Worm (Caenorhabditis elegans) whole organism, late embryonic: ENCODE measurements around the gene str-206.
A peak's percentile ranks its signal among the peaks of the same experiment; 100 is the strongest.

Experiments
- C08G9.2 ChIP-seq: sonication (generic microtip); optimal IDR thresholded peaks from 2 replicates; lab custom pipeline; 2016; ENCODE audit warnings: mild to moderate bottlenecking, missing genetic modification characterization, moderate library complexity, missing compliant biosample characterization
- C38D4.7 ChIP-seq: fragments of 200-800 bp; sonication (Bioruptor generic); optimal IDR thresholded peaks from 2 replicates; lab custom pipeline; 2018; ENCODE audit warnings: mild to moderate bottlenecking, missing genetic modification characterization, moderate library complexity, missing compliant biosample characterization
- F13H6.1 ChIP-seq: sonication (generic microtip); optimal IDR thresholded peaks from 2 replicates; lab custom pipeline; 2016; ENCODE audit warnings: missing genetic modification characterization, missing compliant biosample characterization
- K09A11.1 ChIP-seq: sonication (generic microtip); optimal IDR thresholded peaks from 2 replicates; lab custom pipeline; 2017; ENCODE audit warnings: antibody characterized with exemption, mild to moderate bottlenecking, missing genetic modification characterization, missing compliant biosample characterization; ENCODE audit not compliant: insufficient read depth
- T23F11.4 ChIP-seq: fragments of 200-800 bp; sonication (Bioruptor generic); optimal IDR thresholded peaks from 2 replicates; lab custom pipeline; 2018; ENCODE audit warnings: mild to moderate bottlenecking, missing genetic modification characterization, missing compliant biosample characterization
- Y22D7AL.16 ChIP-seq: sonication (generic microtip); optimal IDR thresholded peaks from 2 replicates; lab custom pipeline; 2016; ENCODE audit warnings: missing genetic modification characterization, missing compliant biosample characterization
- ahr-1 ChIP-seq: sonication (generic microtip); optimal IDR thresholded peaks from 2 replicates; lab custom pipeline; 2016; ENCODE audit warnings: missing genetic modification characterization, missing compliant biosample characterization
- ama-1 ChIP-seq: fragments of 150-350 bp; optimal IDR thresholded peaks from 2 replicates; lab custom pipeline; 2014
- ceh-14 ChIP-seq: sonication (generic microtip); optimal IDR thresholded peaks from 2 replicates; lab custom pipeline; 2016; ENCODE audit warnings: missing genotype, missing genetic modification characterization, missing compliant biosample characterization
- ceh-24 ChIP-seq: sonication (generic microtip); optimal IDR thresholded peaks from 2 replicates; lab custom pipeline; 2016; ENCODE audit warnings: mild to moderate bottlenecking, missing genetic modification characterization, missing compliant biosample characterization
- ceh-34 ChIP-seq: sonication (generic microtip); optimal IDR thresholded peaks from 2 replicates; lab custom pipeline; 2016; ENCODE audit warnings: mild to moderate bottlenecking, missing genetic modification characterization, missing compliant biosample characterization
- ceh-45 ChIP-seq: fragments of 200-800 bp; sonication (Bioruptor generic); IDR thresholded peaks from 2 replicates; pipeline ENCODE4 v1.3.6; 2022; ENCODE audit warnings: missing genetic modification reagents, missing genetic modification characterization, missing compliant biosample characterization
- ceh-6 ChIP-seq: fragments of 200-800 bp; sonication (Bioruptor generic); optimal IDR thresholded peaks from 2 replicates; lab custom pipeline; 2018; ENCODE audit warnings: mild to moderate bottlenecking, missing genetic modification characterization, missing compliant biosample characterization
- che-1 ChIP-seq: sonication (generic microtip); optimal IDR thresholded peaks from 2 replicates; lab custom pipeline; 2016; ENCODE audit warnings: mild to moderate bottlenecking, missing genetic modification characterization, missing compliant biosample characterization
- dmd-4 ChIP-seq: sonication (generic microtip); optimal IDR thresholded peaks from 2 replicates; lab custom pipeline; 2016; ENCODE audit warnings: borderline replicate concordance, missing genetic modification characterization, missing compliant biosample characterization
- elt-2 ChIP-seq: sonication (generic microtip); optimal IDR thresholded peaks from 2 replicates; lab custom pipeline; 2016; ENCODE audit warnings: missing genetic modification reagents, missing genetic modification characterization, missing compliant biosample characterization
- fkh-6 ChIP-seq: sonication (generic microtip); optimal IDR thresholded peaks from 2 replicates; lab custom pipeline; 2016; ENCODE audit warnings: missing genetic modification characterization, missing compliant biosample characterization
- gmeb-2 ChIP-seq: sonication (generic microtip); optimal IDR thresholded peaks from 2 replicates; lab custom pipeline; 2016; ENCODE audit warnings: missing genetic modification characterization, inconsistent platforms, missing compliant biosample characterization
- hlh-6 ChIP-seq: sonication (generic microtip); optimal IDR thresholded peaks from 2 replicates; lab custom pipeline; 2016; ENCODE audit warnings: missing genotype, missing genetic modification characterization, missing compliant biosample characterization
- hlh-8 ChIP-seq: sonication (generic microtip); optimal IDR thresholded peaks from 2 replicates; lab custom pipeline; 2016; ENCODE audit warnings: missing genotype, missing genetic modification characterization, missing compliant biosample characterization
- madf-2 ChIP-seq: sonication (generic microtip); optimal IDR thresholded peaks from 2 replicates; lab custom pipeline; 2017; ENCODE audit warnings: missing genetic modification characterization, missing compliant biosample characterization
- mec-3 ChIP-seq: sonication (generic microtip); optimal IDR thresholded peaks from 2 replicates; lab custom pipeline; 2016; ENCODE audit warnings: borderline replicate concordance, missing genetic modification characterization, missing compliant biosample characterization
- nfya-1 ChIP-seq: sonication (generic microtip); optimal IDR thresholded peaks from 2 replicates; lab custom pipeline; 2017; ENCODE audit warnings: missing genetic modification characterization, mild to moderate bottlenecking, missing compliant biosample characterization, antibody characterized with exemption, moderate library complexity
- nhr-11 ChIP-seq: fragments of 150-350 bp; optimal IDR thresholded peaks from 2 replicates; lab custom pipeline; 2014; ENCODE audit warnings: missing biosample characterization, missing genetic modification characterization
- nhr-232 ChIP-seq: sonication (generic microtip); optimal IDR thresholded peaks from 2 replicates; lab custom pipeline; 2016; ENCODE audit warnings: missing genetic modification characterization, missing compliant biosample characterization
- npax-4 ChIP-seq: sonication (generic microtip); optimal IDR thresholded peaks from 2 replicates; lab custom pipeline; 2016; ENCODE audit warnings: missing genetic modification characterization, missing compliant biosample characterization
- odd-2 ChIP-seq: sonication (generic microtip); optimal IDR thresholded peaks from 2 replicates; lab custom pipeline; 2017; ENCODE audit warnings: antibody characterized with exemption, mild to moderate bottlenecking, missing genetic modification characterization, missing compliant biosample characterization
- pag-3 ChIP-seq: sonication (generic microtip); optimal IDR thresholded peaks from 2 replicates; lab custom pipeline; 2016; ENCODE audit warnings: missing compliant biosample characterization, missing genetic modification characterization, borderline replicate concordance
- pqm-1 ChIP-seq: sonication (generic microtip); optimal IDR thresholded peaks from 2 replicates; lab custom pipeline; 2016; ENCODE audit warnings: missing genetic modification characterization, missing compliant biosample characterization
- ref-2 ChIP-seq: sonication (generic microtip); optimal IDR thresholded peaks from 2 replicates; lab custom pipeline; 2016; ENCODE audit warnings: missing genetic modification characterization, missing compliant biosample characterization
- rnt-1 ChIP-seq: sonication (generic microtip); optimal IDR thresholded peaks from 2 replicates; lab custom pipeline; 2016; ENCODE audit warnings: missing genetic modification characterization, missing compliant biosample characterization
- sdc-2 ChIP-seq: sonication (generic microtip); optimal IDR thresholded peaks from 2 replicates; lab custom pipeline; 2016; ENCODE audit warnings: missing genotype, missing genetic modification characterization, missing compliant biosample characterization
- sox-4 ChIP-seq: sonication (generic microtip); optimal IDR thresholded peaks from 2 replicates; lab custom pipeline; 2017; ENCODE audit warnings: mild to moderate bottlenecking, missing genetic modification characterization, inconsistent platforms, missing compliant biosample characterization
- tbx-2 ChIP-seq: sonication (generic microtip); optimal IDR thresholded peaks from 2 replicates; lab custom pipeline; 2016; ENCODE audit warnings: missing genetic modification characterization, missing compliant biosample characterization
- tbx-7 ChIP-seq: sonication (generic microtip); optimal IDR thresholded peaks from 2 replicates; lab custom pipeline; 2016; ENCODE audit warnings: missing genotype, missing genetic modification characterization, missing compliant biosample characterization
- unc-3 ChIP-seq, 2 experiments: fragments of 200-800 bp in 1 of 2; sonication (Bioruptor generic) in 1 of 2; sonication (generic microtip) in 1 of 2; conservative IDR thresholded peaks in 1 of 2; optimal IDR thresholded peaks in 1 of 2; 2 replicates each; pipeline versions ENCODE4 v1.3.6 to Lab custom; 2016 to 2022; ENCODE audit warnings: missing compliant biosample characterization in 2 of 2, missing genetic modification characterization in 2 of 2, missing genetic modification reagents in 1 of 2
- unc-55 ChIP-seq: sonication (generic microtip); optimal IDR thresholded peaks from 2 replicates; lab custom pipeline; 2017; ENCODE audit warnings: missing biosample characterization, missing genetic modification reagents, missing genetic modification characterization
- unc-86 ChIP-seq: sonication (generic microtip); optimal IDR thresholded peaks from 2 replicates; lab custom pipeline; 2016; ENCODE audit warnings: missing genetic modification characterization, missing compliant biosample characterization
- zip-5 ChIP-seq: sonication (generic microtip); optimal IDR thresholded peaks from 2 replicates; lab custom pipeline; 2016; ENCODE audit warnings: missing genetic modification characterization, missing compliant biosample characterization
- ztf-16 ChIP-seq: sonication (generic microtip); optimal IDR thresholded peaks from 2 replicates; lab custom pipeline; 2017; ENCODE audit warnings: missing genetic modification characterization, missing compliant biosample characterization

str-206 gene

DNA sequence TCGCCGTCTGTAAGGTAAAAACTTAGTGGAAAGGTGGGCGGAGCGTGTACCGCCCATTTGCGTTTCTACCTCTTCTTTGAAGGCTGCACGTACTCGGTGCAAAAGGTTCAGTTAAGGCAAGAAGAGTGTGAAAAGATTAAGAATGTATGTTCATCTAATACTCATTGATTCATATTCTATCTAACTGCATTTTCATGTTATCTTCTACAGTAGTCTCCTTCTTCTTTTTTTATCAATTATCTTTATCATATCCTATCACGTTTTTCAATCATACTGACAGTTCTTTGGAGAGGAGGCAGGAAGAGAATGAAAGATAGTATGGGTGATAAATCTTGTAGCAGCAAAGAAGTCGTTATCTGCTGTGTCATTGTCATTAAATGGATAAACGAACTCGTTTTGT lies 29.5 kb downstream of the str-206 start:
- no peak for TF ChIP-seq ceh-14 (tag; lab: Kevin White, UChicago)
- no peak for TF ChIP-seq pqm-1 (tag; lab: Kevin White, UChicago)
- no peak for TF ChIP-seq hlh-8
- no peak for TF ChIP-seq gmeb-2 (tag; lab: Kevin White, UChicago)
- no peak for TF ChIP-seq F13H6.1 (tag; lab: Kevin White, UChicago)
- TF ChIP-seq elt-2 (tag; lab: Kevin White, UChicago): peak; percentile 15

DNA sequence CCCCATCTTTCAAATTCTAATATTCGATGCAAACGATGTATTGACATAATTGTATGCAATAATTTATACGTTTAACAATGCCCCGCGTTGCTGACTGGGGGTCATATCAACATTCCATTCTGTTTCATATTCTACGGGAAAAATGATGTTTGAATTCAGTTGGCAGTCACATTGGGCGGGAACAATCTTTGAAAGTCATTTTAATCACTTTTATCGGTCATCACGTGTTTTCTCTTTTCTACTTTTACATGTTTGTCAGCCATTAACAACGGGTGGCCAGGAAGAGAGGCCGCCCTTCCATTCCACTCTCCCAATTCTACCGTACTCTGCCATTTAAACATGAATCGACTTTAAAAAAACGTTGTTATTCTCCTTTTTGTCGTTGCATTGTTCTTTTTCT lies 30.8 kb downstream of the str-206 start:
- TF ChIP-seq ama-1: no peak
- TF ChIP-seq unc-55: no peak
- TF ChIP-seq madf-2 (tag; lab: Kevin White, UChicago): no peak
- TF ChIP-seq odd-2: no peak
- no peak for TF ChIP-seq tbx-7 (tag; lab: Kevin White, UChicago)
- TF ChIP-seq ref-2 (tag; lab: Kevin White, UChicago): no peak

DNA sequence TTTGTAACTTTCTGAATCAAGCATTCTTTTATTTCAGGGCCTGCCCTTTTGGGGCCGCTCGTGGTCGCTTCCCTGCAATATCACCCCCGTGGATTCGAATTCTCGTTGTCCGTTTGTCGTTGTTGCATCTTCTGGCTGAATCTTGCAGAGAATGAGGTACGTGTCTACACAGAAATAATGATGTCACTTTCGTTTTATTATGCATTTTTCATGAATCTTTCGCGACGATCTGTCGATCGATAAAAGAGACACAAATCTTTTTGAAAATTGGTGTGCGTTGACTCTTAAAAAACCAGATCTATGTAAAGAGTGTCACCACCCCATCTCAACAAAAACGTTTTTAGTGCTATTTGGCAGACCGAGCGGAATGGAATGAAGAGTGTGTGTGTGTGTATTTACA lies 31.2 kb downstream of the str-206 start:
- TF ChIP-seq zip-5 (tag; lab: Kevin White, UChicago): no peak
- TF ChIP-seq rnt-1 (tag; lab: Kevin White, UChicago): no peak
- TF ChIP-seq nhr-232 (tag; lab: Kevin White, UChicago): no peak

DNA sequence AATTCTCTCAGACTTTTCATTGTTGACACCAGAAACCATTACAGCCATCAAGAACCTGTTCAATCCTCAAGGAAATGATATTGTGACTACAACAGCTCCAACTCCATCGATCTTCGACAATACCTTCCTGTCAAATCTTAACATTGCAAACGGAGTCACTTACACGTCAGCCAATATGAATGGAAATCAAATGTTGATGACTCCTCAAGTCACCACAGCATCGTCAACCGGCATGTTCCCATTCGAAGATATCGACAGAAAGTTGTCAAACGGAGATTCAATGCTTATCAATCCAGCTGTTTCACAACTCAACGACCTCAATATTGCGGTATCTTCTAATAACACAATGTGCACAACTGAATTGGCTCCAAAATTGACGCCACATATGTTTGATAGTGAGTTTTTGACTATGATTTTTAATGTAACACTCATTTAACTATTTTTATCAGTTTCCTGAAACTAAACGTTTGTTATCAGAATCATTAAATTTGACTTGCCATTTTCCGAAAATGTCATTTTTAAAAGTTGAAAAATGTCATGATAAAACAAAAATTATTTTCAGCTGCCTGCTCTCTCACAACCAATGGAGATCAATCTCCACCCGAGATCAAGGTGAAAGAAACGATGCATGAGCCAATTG lies 33.1 kb downstream of the str-206 start:
- no peak for TF ChIP-seq pag-3 (tag; lab: Kevin White, UChicago)
- TF ChIP-seq ceh-14 (tag; lab: Kevin White, UChicago): no peak
- TF ChIP-seq tbx-2 (tag; lab: Kevin White, UChicago): no peak
- TF ChIP-seq dmd-4 (tag; lab: Kevin White, UChicago): no peak

DNA sequence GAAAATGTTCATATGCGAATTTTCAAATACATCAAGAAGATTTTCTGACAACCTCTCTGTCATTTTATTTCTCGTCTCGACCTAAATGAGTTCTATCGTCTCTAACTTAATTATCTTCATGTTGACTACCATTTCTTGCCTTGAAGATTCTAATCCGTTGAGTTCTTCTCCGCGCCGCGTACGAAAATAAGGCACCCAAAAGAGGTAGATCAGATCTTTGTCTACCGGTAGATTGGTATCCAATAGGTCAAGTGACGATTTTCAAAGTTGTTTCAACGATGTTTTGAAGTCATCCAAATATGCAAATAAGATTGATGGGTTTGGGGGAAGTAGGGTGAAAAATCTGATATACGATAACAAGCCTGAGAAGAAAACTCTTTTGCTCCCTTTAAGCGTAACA lies 36.0 kb downstream of the str-206 start:
- TF ChIP-seq hlh-6 (tag; lab: Kevin White, UChicago) (no peak), rnt-1 (tag; lab: Kevin White, UChicago) (no peak), sox-4 (tag; lab: Kevin White, UChicago) (no peak), ztf-16 (no peak), unc-86 (no peak), ahr-1 (tag; lab: Kevin White, UChicago) (no peak), K09A11.1 (tag; lab: Kevin White, UChicago) (no peak), che-1 (tag; lab: Kevin White, UChicago) (no peak), mec-3 (tag; lab: Kevin White, UChicago) (no peak), npax-4 (no peak), dmd-4 (tag; lab: Kevin White, UChicago) (no peak), nhr-11 (tag; lab: Kevin White, UChicago) (no peak), pag-3 (tag; lab: Kevin White, UChicago) (no peak), nfya-1 (tag; lab: Kevin White, UChicago) (no peak)

DNA sequence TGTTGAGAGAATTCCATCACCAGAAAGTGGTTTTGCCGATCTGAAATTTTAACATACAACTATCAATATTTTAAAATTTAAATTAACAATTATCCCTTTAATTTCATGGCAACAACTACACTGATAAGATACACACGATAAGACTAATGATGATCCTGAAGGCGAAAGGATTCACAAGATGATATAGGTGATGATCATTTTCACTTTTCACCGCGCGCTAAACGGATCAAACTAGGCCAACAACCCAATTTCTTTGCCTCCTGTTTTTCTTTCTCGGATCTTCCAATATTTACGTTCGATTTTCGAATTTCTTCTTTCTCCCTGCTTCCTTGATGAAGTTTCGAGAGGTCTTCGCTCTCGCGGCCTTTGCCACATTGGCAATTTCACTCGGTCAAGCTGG lies 41.2 kb downstream of the str-206 start, which contains the start of gene K08B12.1:
Gene K08B12.1 (plus strand): TSS at position 229 of the 400 bp plus-strand sequence.
- TF ChIP-seq ceh-24 (tag; lab: Kevin White, UChicago) (no peak), fkh-6 (no peak), ztf-16 (no peak), tbx-2 (tag; lab: Kevin White, UChicago) (no peak), ceh-45 (GFP tag; lab: Robert Waterston, UW) (no peak), tbx-7 (tag; lab: Kevin White, UChicago) (no peak), C08G9.2 (tag; lab: Kevin White, UChicago) (no peak), odd-2 (no peak), Y22D7AL.16 (tag; lab: Kevin White, UChicago) (no peak), hlh-8 (no peak), sdc-2 (no peak), nhr-11 (tag; lab: Kevin White, UChicago) (no peak), unc-86 (no peak), ceh-6 (GFP tag; lab: Kevin White, UChicago) (no peak), T23F11.4 (no peak), unc-3 (GFP tag; conservative IDR thresholded peaks at IDR 0.05; lab: Robert Waterston, UW) (no peak), unc-3 (tag; optimal IDR thresholded peaks at IDR 0.05; lab: Kevin White, UChicago) (no peak), ceh-34 (tag; lab: Kevin White, UChicago) (no peak), nhr-232 (tag; lab: Kevin White, UChicago) (no peak), C38D4.7 (GFP tag; lab: Kevin White, UChicago) (no peak)
